Fruit fly (Drosophila melanogaster) whole organism, embryonic: ENCODE measurements around the gene Pde11.

Source experiments
- CG10147 ChIP-seq: fragments of 200-800 bp; sonication (Bioruptor generic); optimal IDR thresholded peaks from 2 replicates; lab custom pipeline; 2019; ENCODE audit warnings: missing biosample characterization, mild to moderate bottlenecking, missing genetic modification characterization, moderate library complexity
- CG11560 ChIP-seq: fragments of 200-800 bp; sonication (Bioruptor generic); IDR thresholded peaks from 3 replicates; pipeline ENCODE4 v1.3.6; 2022; ENCODE audit warnings: missing biosample characterization, missing genetic modification characterization
- CG1233 ChIP-seq: fragments of 200-800 bp; sonication (Bioruptor generic); optimal IDR thresholded peaks from 4 replicates; lab custom pipeline; 2018; ENCODE audit warnings: missing biosample characterization, mild to moderate bottlenecking, missing genetic modification characterization
- CG12391 ChIP-seq: fragments of 200-800 bp; sonication (Bioruptor generic); optimal IDR thresholded peaks from 3 replicates; lab custom pipeline; 2018; ENCODE audit warnings: missing biosample characterization, mild to moderate bottlenecking, missing genetic modification characterization, moderate library complexity
- CG14014 ChIP-seq: fragments of 200-800 bp; sonication (Bioruptor generic); IDR thresholded peaks from 2 replicates; pipeline ENCODE4 v1.3.6; 2022; ENCODE audit warnings: missing biosample characterization, missing genetic modification characterization
- CG14860 ChIP-seq: fragments of 200-800 bp; sonication (Bioruptor generic); IDR thresholded peaks from 3 replicates; pipeline ENCODE4 v1.3.6; 2022; ENCODE audit warnings: missing biosample characterization, missing genetic modification characterization; ENCODE audit not compliant: partially characterized antibody
- CG14965 ChIP-seq: fragments of 200-800 bp; sonication (Bioruptor generic); optimal IDR thresholded peaks from 2 replicates; lab custom pipeline; 2016; ENCODE audit warnings: missing biosample characterization, missing genetic modification characterization, borderline replicate concordance
- CG16863 ChIP-seq: fragments of 200-800 bp; sonication (Bioruptor generic); optimal IDR thresholded peaks from 3 replicates; lab custom pipeline; 2016; ENCODE audit warnings: missing biosample characterization, missing genetic modification characterization
- CG17568 ChIP-seq: fragments of 200-800 bp; sonication (Bioruptor generic); optimal IDR thresholded peaks from 2 replicates; lab custom pipeline; 2018; ENCODE audit warnings: missing biosample characterization, mild to moderate bottlenecking, missing genetic modification characterization, moderate library complexity
- CG18476 ChIP-seq: fragments of 200-800 bp; sonication (Bioruptor generic); optimal IDR thresholded peaks from 2 replicates; lab custom pipeline; 2016; ENCODE audit warnings: missing biosample characterization, mild to moderate bottlenecking, missing genetic modification characterization
- CG18764 ChIP-seq: fragments of 200-800 bp; sonication (Bioruptor generic); optimal IDR thresholded peaks from 3 replicates; lab custom pipeline; 2016; ENCODE audit warnings: missing biosample characterization, missing genetic modification characterization
- CG33213 ChIP-seq: fragments of 200-800 bp; sonication (Bioruptor generic); optimal IDR thresholded peaks from 3 replicates; lab custom pipeline; 2016; ENCODE audit warnings: missing biosample characterization, missing genetic modification characterization
- CG3838 ChIP-seq: fragments of 200-800 bp; sonication (Bioruptor generic); optimal IDR thresholded peaks from 3 replicates; lab custom pipeline; 2016; ENCODE audit warnings: missing biosample characterization, missing genetic modification characterization
- CG3847 ChIP-seq: fragments of 200-800 bp; sonication (Bioruptor generic); IDR thresholded peaks from 2 replicates; pipeline ENCODE4 v1.3.6; 2022; ENCODE audit warnings: missing biosample characterization, missing genetic modification characterization
- CG4707 ChIP-seq: fragments of 200-800 bp; sonication (Bioruptor generic); optimal IDR thresholded peaks from 2 replicates; lab custom pipeline; 2018; ENCODE audit warnings: missing biosample characterization, mild to moderate bottlenecking, missing genetic modification characterization, moderate library complexity
- CG6254 ChIP-seq: fragments of 200-800 bp; sonication (Bioruptor generic); optimal IDR thresholded peaks from 3 replicates; lab custom pipeline; 2017; ENCODE audit warnings: mild to moderate bottlenecking, missing biosample characterization, missing genetic modification reagents, missing genetic modification characterization
- CG6683 ChIP-seq: fragments of 200-800 bp; sonication (Bioruptor generic); optimal IDR thresholded peaks from 2 replicates; lab custom pipeline; 2017; ENCODE audit warnings: missing biosample characterization, mild to moderate bottlenecking, missing genetic modification characterization, missing genetic modification reagents
- CG8281 ChIP-seq: fragments of 200-800 bp; sonication (Bioruptor generic); optimal IDR thresholded peaks from 2 replicates; lab custom pipeline; 2018; ENCODE audit warnings: missing biosample characterization, mild to moderate bottlenecking, missing genetic modification characterization, moderate library complexity
- CG8290 ChIP-seq, 3 experiments: fragments of 200-800 bp; sonication (Bioruptor generic); optimal IDR thresholded peaks; 2 replicates each; lab custom pipeline; 2016 to 2019; ENCODE audit warnings: missing biosample characterization in 3 of 3, missing genetic modification characterization in 3 of 3, mild to moderate bottlenecking in 2 of 3, moderate library complexity in 1 of 3
- CHES-1-like ChIP-seq: fragments of 200-800 bp; sonication (Bioruptor generic); optimal IDR thresholded peaks from 2 replicates; lab custom pipeline; 2016; ENCODE audit warnings: missing biosample characterization, missing genetic modification characterization
- Dbx ChIP-seq: fragments of 200-800 bp; sonication (Bioruptor generic); IDR thresholded peaks from 3 replicates; pipeline ENCODE4 v1.3.6; 2022; ENCODE audit warnings: missing biosample characterization, missing genetic modification characterization
- Elba2 ChIP-seq: fragments of 200-800 bp; sonication (Bioruptor generic); optimal IDR thresholded peaks from 3 replicates; lab custom pipeline; 2016; ENCODE audit warnings: missing biosample characterization, missing genetic modification characterization
- Hand ChIP-seq: fragments of 200-800 bp; sonication (Bioruptor generic); optimal IDR thresholded peaks from 2 replicates; lab custom pipeline; 2017; ENCODE audit warnings: mild to moderate bottlenecking, missing biosample characterization, missing genetic modification reagents, missing genetic modification characterization
- Kr ChIP-seq: fragments of 200-800 bp; sonication (Bioruptor generic); optimal IDR thresholded peaks from 2 replicates; lab custom pipeline; 2017; ENCODE audit warnings: missing biosample characterization, mild to moderate bottlenecking, missing genetic modification characterization
- Lhr ChIP-seq: fragments of 200-800 bp; sonication (Bioruptor generic); optimal IDR thresholded peaks from 3 replicates; lab custom pipeline; 2017; ENCODE audit warnings: mild to moderate bottlenecking, missing biosample characterization, missing genetic modification reagents, missing genetic modification characterization
- MBD-R2 ChIP-seq: fragments of 200-800 bp; sonication (Bioruptor generic); IDR thresholded peaks from 2 replicates; pipeline ENCODE4 v1.3.6; 2022; ENCODE audit warnings: missing biosample characterization, missing genetic modification characterization
- Mad ChIP-seq: fragments of 200-800 bp; sonication (Bioruptor generic); optimal IDR thresholded peaks from 2 replicates; lab custom pipeline; 2016; ENCODE audit warnings: missing biosample characterization, missing genetic modification characterization
- NFAT ChIP-seq: fragments of 200-800 bp; sonication (Bioruptor generic); IDR thresholded peaks from 2 replicates; pipeline ENCODE4 v1.3.6; 2022; ENCODE audit warnings: missing biosample characterization, missing genetic modification characterization
- Nf-YA ChIP-seq: fragments of 200-800 bp; sonication (Bioruptor generic); IDR thresholded peaks from 2 replicates; pipeline ENCODE4 v1.3.6; 2022; ENCODE audit warnings: missing biosample characterization, missing genetic modification characterization
- Nf-YB ChIP-seq: fragments of 200-800 bp; sonication (Bioruptor generic); optimal IDR thresholded peaks from 3 replicates; lab custom pipeline; 2019; ENCODE audit warnings: missing biosample characterization, mild to moderate bottlenecking, missing genetic modification characterization, moderate library complexity
- NfI ChIP-seq: fragments of 200-800 bp; sonication (Bioruptor generic); optimal IDR thresholded peaks from 3 replicates; lab custom pipeline; 2018; ENCODE audit warnings: missing biosample characterization, mild to moderate bottlenecking, missing genetic modification characterization, moderate library complexity
- Optix ChIP-seq: fragments of 200-800 bp; sonication (Bioruptor generic); IDR thresholded peaks from 3 replicates; pipeline ENCODE4 v1.3.6; 2022; ENCODE audit warnings: missing biosample characterization, missing genetic modification characterization
- Sox100B ChIP-seq: fragments of 200-800 bp; sonication (Bioruptor generic); optimal IDR thresholded peaks from 3 replicates; lab custom pipeline; 2018; ENCODE audit warnings: missing biosample characterization, mild to moderate bottlenecking, missing genetic modification characterization
- Spps ChIP-seq: fragments of 200-800 bp; sonication (Bioruptor generic); optimal IDR thresholded peaks from 2 replicates; lab custom pipeline; 2018; ENCODE audit warnings: missing biosample characterization, mild to moderate bottlenecking, missing genetic modification characterization
- Taf1 ChIP-seq: fragments of 200-800 bp; sonication (Bioruptor generic); IDR thresholded peaks from 2 replicates; pipeline ENCODE4 v1.3.6; 2022; ENCODE audit warnings: missing biosample characterization, missing genetic modification characterization
- Vsx1 ChIP-seq: fragments of 200-800 bp; sonication (Bioruptor generic); optimal IDR thresholded peaks from 2 replicates; lab custom pipeline; 2017; ENCODE audit warnings: missing biosample characterization, mild to moderate bottlenecking, missing genetic modification characterization, missing genetic modification reagents
- bowl ChIP-seq: fragments of 200-800 bp; sonication (Bioruptor generic); IDR thresholded peaks from 2 replicates; pipeline ENCODE4 v1.3.6; 2022; ENCODE audit warnings: missing biosample characterization, missing genetic modification characterization
- cg ChIP-seq: fragments of 200-800 bp; sonication (Bioruptor generic); optimal IDR thresholded peaks from 3 replicates; lab custom pipeline; 2019; ENCODE audit warnings: missing biosample characterization, mild to moderate bottlenecking, missing genetic modification characterization, moderate library complexity
- en ChIP-seq: fragments of 200-800 bp; sonication (Bioruptor generic); optimal IDR thresholded peaks from 2 replicates; lab custom pipeline; 2016; ENCODE audit warnings: missing biosample characterization, missing genetic modification characterization
- ewg ChIP-seq: fragments of 200-800 bp; sonication (Bioruptor generic); optimal IDR thresholded peaks from 3 replicates; lab custom pipeline; 2017; ENCODE audit warnings: mild to moderate bottlenecking, missing biosample characterization, missing genetic modification reagents, missing genetic modification characterization
- exex ChIP-seq: fragments of 200-800 bp; sonication (Bioruptor generic); optimal IDR thresholded peaks from 4 replicates; lab custom pipeline; 2018; ENCODE audit warnings: missing biosample characterization, mild to moderate bottlenecking, missing genetic modification characterization, moderate library complexity
- fru ChIP-seq: fragments of >200 bp; optimal IDR thresholded peaks from 2 replicates; lab custom pipeline; 2017
- ftz-f1 ChIP-seq: fragments of 200-800 bp; sonication (Bioruptor generic); optimal IDR thresholded peaks from 2 replicates; lab custom pipeline; 2016; ENCODE audit warnings: missing biosample characterization, missing genetic modification characterization
- h ChIP-seq: fragments of >200 bp; optimal IDR thresholded peaks from 2 replicates; lab custom pipeline; 2017
- kay ChIP-seq: fragments of 200-800 bp; sonication (Bioruptor generic); optimal IDR thresholded peaks from 2 replicates; lab custom pipeline; 2016; ENCODE audit warnings: missing biosample characterization, missing genetic modification characterization
- maf-S ChIP-seq: fragments of 200-800 bp; sonication (Bioruptor generic); optimal IDR thresholded peaks from 2 replicates; lab custom pipeline; 2016; ENCODE audit warnings: missing biosample characterization, missing genetic modification characterization
- mam ChIP-seq: fragments of 200-800 bp; sonication (Bioruptor generic); optimal IDR thresholded peaks from 3 replicates; lab custom pipeline; 2016; ENCODE audit warnings: missing biosample characterization, missing genetic modification characterization
- mld ChIP-seq: fragments of 200-800 bp; sonication (Bioruptor generic); IDR thresholded peaks from 3 replicates; pipeline ENCODE4 v1.3.6; 2022; ENCODE audit warnings: missing biosample characterization, missing genetic modification characterization; ENCODE audit not compliant: partially characterized antibody
- org-1 ChIP-seq: fragments of 200-800 bp; sonication (Bioruptor generic); optimal IDR thresholded peaks from 2 replicates; lab custom pipeline; 2017; ENCODE audit warnings: missing biosample characterization, missing genetic modification characterization
- psq ChIP-seq: fragments of 200-800 bp; sonication (Bioruptor generic); optimal IDR thresholded peaks from 2 replicates; lab custom pipeline; 2017; ENCODE audit warnings: missing biosample characterization, missing genetic modification characterization
- slp2 ChIP-seq: fragments of 200-800 bp; sonication (Bioruptor generic); optimal IDR thresholded peaks from 2 replicates; lab custom pipeline; 2016; ENCODE audit warnings: missing biosample characterization, missing genetic modification characterization

Pde11 gene

DNA sequence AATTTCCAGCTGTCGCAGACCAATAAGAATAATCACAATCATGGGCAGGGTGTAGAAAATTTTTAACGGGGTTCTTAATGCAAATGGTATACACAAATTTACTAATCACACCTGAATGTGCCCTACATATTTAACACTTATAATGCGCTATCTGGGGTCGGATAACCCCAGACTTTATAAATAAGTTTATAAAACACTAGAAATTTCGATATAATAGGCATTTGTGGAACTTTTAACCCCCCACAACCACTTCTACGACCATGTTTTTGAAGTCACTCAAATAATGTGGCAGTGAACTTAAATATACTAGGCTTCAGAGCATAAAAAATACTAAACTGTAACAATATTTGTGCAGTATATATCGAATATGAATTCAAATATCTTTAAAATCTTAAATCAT lies 14.8 kb upstream of the Pde11 start, which contains the start of gene CG10413 (continued):
- TF ChIP-seq Mad (GFP tag; lab: Kevin White, UChicago) (peak; percentile 97), CG6254 (GFP tag; lab: Kevin White, UChicago) (peak; percentile 92), CG10147 (GFP tag; lab: Kevin White, UChicago) (peak; percentile 97), ewg (GFP tag; lab: Kevin White, UChicago) (peak; percentile 94), CG14860 (no peak), Elba2 (GFP tag; lab: Kevin White, UChicago) (peak; percentile 99), CG3838 (peak; percentile 93), ftz-f1 (peak; percentile 73), NfI (GFP tag; lab: Kevin White, UChicago) (peak; percentile 99), en (peak; percentile 97), CG1233 (GFP tag; lab: Kevin White, UChicago) (peak; percentile 98), slp2 (GFP tag; lab: Kevin White, UChicago) (peak; percentile 96), CG16863 (GFP tag; lab: Kevin White, UChicago) (peak; percentile 96), CG14014 (peak; percentile 98), CHES-1-like (GFP tag; lab: Kevin White, UChicago) (peak; percentile 98), Taf1 (GFP tag; lab: Robert Waterston, UW) (peak; percentile 97), mld (GFP tag; lab: Robert Waterston, UW) (no peak), CG11560 (tag; lab: Robert Waterston, UW) (peak; percentile 90), kay (GFP tag; lab: Kevin White, UChicago) (peak; percentile 95), CG18476 (GFP tag; lab: Kevin White, UChicago) (peak; percentile 96), cg (GFP tag; lab: Kevin White, UChicago) (no peak), CG8281 (peak; percentile 93), Optix (GFP tag; lab: Robert Waterston, UW) (peak; percentile 96), mam (GFP tag; lab: Kevin White, UChicago) (peak; percentile 99), CG4707 (GFP tag; lab: Kevin White, UChicago) (peak; percentile 94), Dbx (GFP tag; lab: Robert Waterston, UW) (peak; percentile 98), Lhr (GFP tag; lab: Kevin White, UChicago) (peak; percentile 91), CG14965 (GFP tag; lab: Kevin White, UChicago) (peak; percentile 71), Sox100B (GFP tag; lab: Kevin White, UChicago) (peak; percentile 95), psq (GFP tag; lab: Kevin White, UChicago) (peak; percentile 87), NFAT (GFP tag; lab: Robert Waterston, UW) (peak; percentile 97), CG33213 (peak; percentile 98), org-1 (GFP tag; lab: Kevin White, UChicago) (peak; percentile 95), Hand (GFP tag; lab: Kevin White, UChicago) (peak; percentile 97), maf-S (GFP tag; lab: Kevin White, UChicago) (peak; percentile 98), exex (tag; lab: Kevin White, UChicago) (peak; percentile 88), h (lab: Kevin White, UChicago) (no peak), Vsx1 (GFP tag; lab: Kevin White, UChicago) (peak; percentile 93), bowl (GFP tag; lab: Robert Waterston, UW) (peak; percentile 87), CG18764 (GFP tag; lab: Kevin White, UChicago) (peak; percentile 96), CG12391 (tag; lab: Kevin White, UChicago) (peak; percentile 98), CG3847 (GFP tag; lab: Robert Waterston, UW) (peak; percentile 98), CG6683 (GFP tag; lab: Kevin White, UChicago) (peak; percentile 92), MBD-R2 (peak; percentile 98), CG8290 (GFP tag; optimal IDR thresholded peaks at IDR 0.05; lab: Kevin White, UChicago) (peak; percentile 93), CG8290 (tag; optimal IDR thresholded peaks at IDR 0.05; lab: Kevin White, UChicago) (peak; percentile 90 to 97), Spps (tag; lab: Kevin White, UChicago) (peak; percentile 95), Nf-YA (peak; percentile 83), Nf-YB (GFP tag; lab: Kevin White, UChicago) (peak; percentile 89), Kr (no peak), fru (no peak), CG17568 (peak; percentile 97)
